Fruit fly (Drosophila melanogaster) whole organism, wandering third instar larva: ENCODE results near the gene Prdm13.
A peak's percentile ranks its signal among the peaks of the same experiment; 100 is the strongest.

ENCODE experiments used
- Abd-B ChIP-seq: fragments of >200 bp; optimal IDR thresholded peaks from 2 replicates; lab custom pipeline; 2017; ENCODE audit warnings: missing biosample characterization, missing genetic modification characterization
- CG32264 ChIP-seq: fragments of 200-800 bp; sonication (Bioruptor generic); optimal IDR thresholded peaks from 2 replicates; lab custom pipeline; 2016; ENCODE audit warnings: missing biosample characterization, missing genetic modification characterization
- CG9705 ChIP-seq: fragments of 200-800 bp; sonication (Bioruptor generic); optimal IDR thresholded peaks from 2 replicates; lab custom pipeline; 2018; ENCODE audit warnings: missing biosample characterization, mild to moderate bottlenecking, missing genetic modification characterization
- Dfd ChIP-seq: fragments of >200 bp; optimal IDR thresholded peaks from 2 replicates; lab custom pipeline; 2017; ENCODE audit warnings: missing biosample characterization, missing genetic modification characterization
- Dif ChIP-seq: fragments of 200-275, 200-300 bp; sonication (Bioruptor generic); optimal IDR thresholded peaks from 2 replicates; lab custom pipeline; 2018; ENCODE audit warnings: missing biosample characterization, missing genetic modification characterization; ENCODE audit not compliant: partially characterized antibody
- HLH106 ChIP-seq: fragments of 200-800 bp; optimal IDR thresholded peaks from 3 replicates; lab custom pipeline; 2019; ENCODE audit warnings: missing biosample characterization, mild to moderate bottlenecking, missing genetic modification characterization, moderate library complexity
- Hnf4 ChIP-seq: fragments of 200-800 bp; sonication (Bioruptor generic); optimal IDR thresholded peaks from 2 replicates; lab custom pipeline; 2016; ENCODE audit warnings: missing biosample characterization, mild to moderate bottlenecking, missing genetic modification characterization
- Hr83 ChIP-seq: fragments of 200-300 bp; sonication (Bioruptor generic); optimal IDR thresholded peaks from 2 replicates; lab custom pipeline; 2016; ENCODE audit warnings: missing biosample characterization, mild to moderate bottlenecking, missing genetic modification characterization, moderate library complexity; ENCODE audit not compliant: poor library complexity, severe bottlenecking
- Mio ChIP-seq: sonication (Bioruptor generic); optimal IDR thresholded peaks from 2 replicates; lab custom pipeline; 2016; ENCODE audit warnings: missing biosample characterization, missing genetic modification characterization
- Myc ChIP-seq: fragments of >200 bp; optimal IDR thresholded peaks from 2 replicates; lab custom pipeline; 2017
- N ChIP-seq: fragments of >200 bp; optimal IDR thresholded peaks from 2 replicates; lab custom pipeline; 2018; ENCODE audit warnings: missing biosample characterization, missing external identifiers, missing genetic modification characterization
- OdsH ChIP-seq: fragments of 200-800 bp; sonication (Bioruptor generic); optimal IDR thresholded peaks from 2 replicates; lab custom pipeline; 2016; ENCODE audit warnings: missing biosample characterization, mild to moderate bottlenecking, missing genetic modification characterization
- Rel ChIP-seq, 2 experiments: fragments of 200-800 bp; sonication (Bioruptor generic) in 1 of 2; optimal IDR thresholded peaks; 2 replicates in 1 of 2; 3 replicates in 1 of 2; lab custom pipeline; 2016 to 2019; ENCODE audit warnings: mild to moderate bottlenecking in 2 of 2, missing biosample characterization in 2 of 2, missing genetic modification characterization in 2 of 2, moderate library complexity in 1 of 2
- Vsx2 ChIP-seq: fragments of 200-300, 225-300 bp; sonication (Bioruptor generic); optimal IDR thresholded peaks from 2 replicates; lab custom pipeline; 2018; ENCODE audit warnings: missing biosample characterization, missing genetic modification characterization; ENCODE audit not compliant: partially characterized antibody
- br ChIP-seq: fragments of 200-800 bp; sonication (Bioruptor generic); optimal IDR thresholded peaks from 2 replicates; lab custom pipeline; 2016; ENCODE audit warnings: missing biosample characterization, missing genetic modification characterization
- brk ChIP-seq: fragments of 200-800 bp; sonication (Bioruptor generic); optimal IDR thresholded peaks from 2 replicates; lab custom pipeline; 2016; ENCODE audit warnings: missing biosample characterization, mild to moderate bottlenecking, missing genetic modification characterization
- dmrt93B ChIP-seq: fragments of 200-800 bp; sonication (Bioruptor generic); optimal IDR thresholded peaks from 2 replicates; lab custom pipeline; 2018; ENCODE audit warnings: missing biosample characterization, mild to moderate bottlenecking, missing genetic modification characterization
- dsf ChIP-seq: sonication (Bioruptor generic); optimal IDR thresholded peaks from 2 replicates; lab custom pipeline; 2016; ENCODE audit warnings: missing biosample characterization, missing genetic modification characterization, borderline replicate concordance
- foxo ChIP-seq, 2 experiments: fragments of 200-800 bp; sonication (Bioruptor generic); optimal IDR thresholded peaks; 2 replicates in 1 of 2; 3 replicates in 1 of 2; lab custom pipeline; 2016 to 2017; ENCODE audit warnings: missing biosample characterization in 2 of 2, missing genetic modification characterization in 2 of 2
- fru ChIP-seq: fragments of 200-800 bp; sonication (Bioruptor generic); optimal IDR thresholded peaks from 3 replicates; lab custom pipeline; 2016; ENCODE audit warnings: missing biosample characterization, mild to moderate bottlenecking, missing genetic modification characterization
- jim ChIP-seq: fragments of 175-275, 200-325 bp; sonication (Bioruptor generic); optimal IDR thresholded peaks from 2 replicates; lab custom pipeline; 2016; ENCODE audit warnings: missing biosample characterization, mild to moderate bottlenecking, missing genetic modification characterization
- lola ChIP-seq: fragments of >200 bp; optimal IDR thresholded peaks from 2 replicates; lab custom pipeline; 2017; ENCODE audit warnings: missing biosample characterization, missing genetic modification characterization
- psq ChIP-seq: fragments of 200-800 bp; sonication (Bioruptor generic); optimal IDR thresholded peaks from 3 replicates; lab custom pipeline; 2017; ENCODE audit warnings: missing biosample characterization, mild to moderate bottlenecking, missing genetic modification characterization, moderate library complexity
- rgr ChIP-seq: fragments of 200-800 bp; sonication (Bioruptor generic); optimal IDR thresholded peaks from 3 replicates; lab custom pipeline; 2016; ENCODE audit warnings: missing biosample characterization, mild to moderate bottlenecking, missing genetic modification characterization
- sage ChIP-seq: fragments of 200-800 bp; sonication (Bioruptor generic); optimal IDR thresholded peaks from 2 replicates; lab custom pipeline; 2016; ENCODE audit warnings: missing biosample characterization, mild to moderate bottlenecking, missing genetic modification characterization
- sv ChIP-seq: fragments of 200-800 bp; sonication (Bioruptor generic); optimal IDR thresholded peaks from 3 replicates; lab custom pipeline; 2016; ENCODE audit warnings: missing biosample characterization, missing genetic modification characterization
- tai ChIP-seq: sonication (Bioruptor generic); optimal IDR thresholded peaks from 2 replicates; lab custom pipeline; 2016; ENCODE audit warnings: missing biosample characterization, missing genetic modification characterization
- woc ChIP-seq: sonication (Bioruptor generic); optimal IDR thresholded peaks from 2 replicates; lab custom pipeline; 2016; ENCODE audit warnings: missing biosample characterization, mild to moderate bottlenecking, missing genetic modification characterization

Gene Prdm13

dm6 chr3L:6124616-6125408 lies 38.1 kb upstream of the Prdm13 start:
- TF ChIP-seq CG9705 (peak; percentile 32), Myc (peak; percentile 86), br (no peak), sage (GFP tag; lab: Kevin White, UChicago) (no peak), Abd-B (GFP tag; lab: Kevin White, UChicago) (no peak), sv (GFP tag; lab: Kevin White, UChicago) (peak; percentile 4), fru (peak; percentile 20), rgr (GFP tag; lab: Kevin White, UChicago) (peak; percentile 33), OdsH (no peak), dmrt93B (GFP tag; lab: Kevin White, UChicago) (peak; percentile 17), HLH106 (tag; lab: Kevin White, UChicago) (peak; percentile 50), woc (no peak)

- TF ChIP-seq Rel (GFP tag; optimal IDR thresholded peaks at IDR 0.05; lab: Kevin White, UChicago) (no peak), Rel (tag; optimal IDR thresholded peaks at IDR 0.05; lab: Kevin White, UChicago) (no peak), lola (GFP tag; lab: Kevin White, UChicago) (no peak)
Measured at dm6 chr3L:6125409-6125689, 37.6 kb upstream of the Prdm13 start.

- TF ChIP-seq Vsx2 (GFP tag; lab: Kevin White, UChicago) (peak; percentile 76), CG32264 (no peak), Myc (peak; percentile 74)
- TF ChIP-seq, all 38 proteins: peak for 2
Measured at dm6 chr3L:6129591-6129990, 33.3 kb upstream of the Prdm13 start.

- TF ChIP-seq brk (GFP tag; lab: Kevin White, UChicago) (no peak), Mio (GFP tag; lab: Kevin White, UChicago) (no peak), Dif (no peak), psq (GFP tag; lab: Kevin White, UChicago) (no peak), lola (GFP tag; lab: Kevin White, UChicago) (no peak), woc (no peak), sv (GFP tag; lab: Kevin White, UChicago) (no peak), dmrt93B (GFP tag; lab: Kevin White, UChicago) (no peak), jim (GFP tag; lab: Kevin White, UChicago) (no peak), Rel (GFP tag; optimal IDR thresholded peaks at IDR 0.05; lab: Kevin White, UChicago) (no peak), Rel (tag; optimal IDR thresholded peaks at IDR 0.05; lab: Kevin White, UChicago) (no peak), N (GFP tag; lab: Kevin White, UChicago) (no peak)
Measured at dm6 chr3L:6130944-6131343, 32.0 kb upstream of the Prdm13 start, which contains the start of gene Lcp65Ag3. TSS of gene Lcp65Ag3 (minus strand) at chr3L:6130989.

dm6 chr3L:6132009-6132408 lies 30.9 kb upstream of the Prdm13 start, which contains the start of gene Cpr65Au:
TSS of gene Cpr65Au (minus strand) at chr3L:6132109.
- TF ChIP-seq dsf (GFP tag; lab: Kevin White, UChicago) (no peak), brk (GFP tag; lab: Kevin White, UChicago) (no peak), lola (GFP tag; lab: Kevin White, UChicago) (no peak), jim (GFP tag; lab: Kevin White, UChicago) (no peak), Dfd (GFP tag; lab: Kevin White, UChicago) (no peak), Hnf4 (no peak), HLH106 (tag; lab: Kevin White, UChicago) (no peak), Hr83 (GFP tag; lab: Kevin White, UChicago) (no peak)
- TF ChIP-seq, all 38 proteins: peak for 0

- TF ChIP-seq psq (GFP tag; lab: Kevin White, UChicago) (no peak), HLH106 (tag; lab: Kevin White, UChicago) (no peak), lola (GFP tag; lab: Kevin White, UChicago) (no peak), foxo (GFP tag; optimal IDR thresholded peaks at IDR 0.05; lab: Kevin White, UChicago) (no peak), sv (GFP tag; lab: Kevin White, UChicago) (no peak), tai (GFP tag; lab: Kevin White, UChicago) (no peak), N (GFP tag; lab: Kevin White, UChicago) (no peak), OdsH (no peak), woc (no peak), Dif (no peak)
Measured at dm6 chr3L:6133546-6133945, 29.4 kb upstream of the Prdm13 start, which contains the start of gene Lcp65Ag2. TSS of gene Lcp65Ag2 (minus strand) at chr3L:6133593.
